Worm (Caenorhabditis elegans) whole organism, midembryonic: Measurements from ENCODE around the gene Y37B11A.3.

Source experiments
- T22C8.4 ChIP-seq: fragments of 200-800 bp; sonication (Bioruptor generic); IDR thresholded peaks from 2 replicates; pipeline ENCODE4 v1.3.6; 2022; ENCODE audit warnings: missing genetic modification characterization, missing compliant biosample characterization
- flt-1 ChIP-seq: fragments of 200-800 bp; sonication (Bioruptor generic); IDR thresholded peaks from 2 replicates; pipeline ENCODE4 v1.3.6; 2022; ENCODE audit warnings: missing genetic modification characterization, missing compliant biosample characterization
- ref-1 ChIP-seq: fragments of 200-800 bp; sonication (Bioruptor generic); conservative IDR thresholded peaks from 2 replicates; pipeline ENCODE4 v1.3.6; 2022; ENCODE audit warnings: missing genetic modification reagents, missing genetic modification characterization, missing compliant biosample characterization
- tab-1 ChIP-seq: fragments of 200-800 bp; sonication (Bioruptor generic); IDR thresholded peaks from 2 replicates; pipeline ENCODE4 v1.3.6; 2022; ENCODE audit warnings: missing genetic modification characterization, missing compliant biosample characterization
- ztf-23 ChIP-seq: fragments of 200-800 bp; sonication (Bioruptor generic); IDR thresholded peaks from 2 replicates; pipeline ENCODE4 v1.3.6; 2022; ENCODE audit warnings: missing genetic modification reagents, missing genetic modification characterization, missing compliant biosample characterization
- ztf-29 ChIP-seq: fragments of 200-800 bp; sonication (Bioruptor generic); IDR thresholded peaks from 2 replicates; pipeline ENCODE4 v1.3.6; 2022; ENCODE audit warnings: missing genetic modification reagents, missing genetic modification characterization, missing compliant biosample characterization

DNA sequence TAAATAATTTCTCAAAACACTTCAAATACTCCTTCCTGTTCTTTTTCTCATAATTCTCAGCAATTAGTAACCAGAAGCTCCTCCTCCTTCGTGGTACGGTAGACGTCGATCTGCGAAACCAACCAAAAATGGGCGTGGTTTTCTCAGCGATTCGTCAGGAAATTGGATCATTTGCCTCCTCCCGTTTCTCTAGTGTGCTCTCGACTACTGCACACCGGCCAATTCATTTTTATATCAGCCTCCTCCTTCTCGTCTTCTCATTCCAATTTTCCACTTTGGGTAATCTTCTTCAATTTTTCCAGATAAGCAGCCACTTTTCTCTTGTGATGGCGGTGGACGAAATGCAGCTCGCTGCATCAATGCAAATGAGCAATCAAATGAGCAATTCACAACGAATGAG lies 13.6 kb upstream of the Y37B11A.3 start, which contains the start of gene ceh-10:
- no peak for TF ChIP-seq tab-1 (GFP tag; lab: Robert Waterston, UW)
- no peak for TF ChIP-seq flt-1 (GFP tag; lab: Robert Waterston, UW)
- no peak for TF ChIP-seq T22C8.4 (GFP tag; lab: Robert Waterston, UW)
- no peak for TF ChIP-seq ztf-23
- TF ChIP-seq ref-1 (GFP tag; lab: Robert Waterston, UW), result no peak
- no peak for TF ChIP-seq ztf-29
